Worm (Caenorhabditis elegans) whole organism, late embryonic: ENCODE results near the gene nep-6.

Source experiments
- ceh-18 ChIP-seq: sonication (generic microtip); optimal IDR thresholded peaks from 2 replicates; lab custom pipeline; 2016; ENCODE audit warnings: missing genetic modification characterization, missing compliant biosample characterization
- hlh-15 ChIP-seq: sonication (generic microtip); optimal IDR thresholded peaks from 2 replicates; lab custom pipeline; 2016; ENCODE audit warnings: missing genetic modification characterization, missing compliant biosample characterization
- nhr-11 ChIP-seq: fragments of 150-350 bp; optimal IDR thresholded peaks from 2 replicates; lab custom pipeline; 2014; ENCODE audit warnings: missing biosample characterization, missing genetic modification characterization

ce11 chrII:3403535-3403934 is 13.1 kb upstream of the nep-6 start, which contains the start of gene nep-8:
- no peak for TF ChIP-seq nhr-11 (tag; lab: Kevin White, UChicago)
- no peak for TF ChIP-seq hlh-15
- TF ChIP-seq ceh-18 (tag; lab: Kevin White, UChicago) = no peak
